Worm (Caenorhabditis elegans) whole organism, L4 larva: ENCODE measurements around the gene rbg-1.

ENCODE experiments used
- D1046.2 ChIP-seq: fragments of 200-800 bp; sonication (Bioruptor generic); IDR thresholded peaks from 2 replicates; pipeline ENCODE4 v1.3.6; 2022; ENCODE audit warnings: missing genetic modification characterization, missing compliant biosample characterization
- R02D3.7 ChIP-seq: fragments of 150-350 bp; sonication (generic microtip); optimal IDR thresholded peaks from 3 replicates; lab custom pipeline; 2014; ENCODE audit warnings: missing biosample characterization, missing genetic modification characterization
- Y105C5A.15 ChIP-seq: fragments of 200-800 bp; sonication (Bioruptor generic); IDR thresholded peaks from 2 replicates; pipeline ENCODE4 v1.3.6; 2022; ENCODE audit warnings: missing genetic modification characterization, missing compliant biosample characterization
- Y48G9A.11 ChIP-seq: fragments of 200-800 bp; sonication (Bioruptor generic); IDR thresholded peaks from 2 replicates; pipeline ENCODE4 v1.3.6; 2022; ENCODE audit warnings: missing genetic modification reagents, missing genetic modification characterization, missing compliant biosample characterization
- ZK337.2 ChIP-seq: fragments of 200-800 bp; sonication (Bioruptor generic); IDR thresholded peaks from 2 replicates; pipeline ENCODE4 v1.3.6; 2022; ENCODE audit warnings: missing genetic modification reagents, missing genetic modification characterization, missing compliant biosample characterization
- aha-1 ChIP-seq: fragments of 150-350 bp; peaks from one replicate; lab custom pipeline; 2014; ENCODE audit warnings: missing biosample characterization, missing genetic modification characterization
- aly-2 ChIP-seq: sonication (generic microtip); optimal IDR thresholded peaks from 2 replicates; lab custom pipeline; 2018; ENCODE audit warnings: missing biosample characterization, missing genetic modification characterization
- arid-1 ChIP-seq: fragments of 200-800 bp; sonication (Bioruptor generic); conservative IDR thresholded peaks from 2 replicates; pipeline ENCODE4 v1.3.6; 2022; ENCODE audit warnings: missing genetic modification reagents, missing genetic modification characterization, missing compliant biosample characterization
- attf-4 ChIP-seq: sonication (generic microtip); optimal IDR thresholded peaks from 3 replicates; lab custom pipeline; 2017; ENCODE audit warnings: missing biosample characterization, missing genetic modification characterization
- ceh-20 ChIP-seq: fragments of 200-800 bp; sonication (Bioruptor generic); IDR thresholded peaks from 2 replicates; pipeline ENCODE4 v1.3.6; 2022; ENCODE audit warnings: missing genetic modification reagents, missing genetic modification characterization, missing compliant biosample characterization
- ceh-28 ChIP-seq: fragments of 150-350 bp; optimal IDR thresholded peaks from 2 replicates; lab custom pipeline; 2014; ENCODE audit warnings: missing biosample characterization, missing genetic modification reagents, missing genetic modification characterization
- ceh-44 ChIP-seq: fragments of 200-800 bp; sonication (Bioruptor generic); IDR thresholded peaks from 2 replicates; pipeline ENCODE4 v1.3.6; 2022; ENCODE audit warnings: missing genetic modification reagents, missing genetic modification characterization, missing compliant biosample characterization
- ceh-62 ChIP-seq: sonication (generic microtip); optimal IDR thresholded peaks from 2 replicates; lab custom pipeline; 2017; ENCODE audit warnings: missing biosample characterization, missing genetic modification characterization
- ceh-82 ChIP-seq: sonication (generic microtip); optimal IDR thresholded peaks from 2 replicates; lab custom pipeline; 2017; ENCODE audit warnings: missing biosample characterization, missing genetic modification characterization
- ces-1 ChIP-seq: fragments of 150-350 bp; sonication (generic microtip); optimal IDR thresholded peaks from 4 replicates; lab custom pipeline; 2014; ENCODE audit warnings: missing biosample characterization, missing genetic modification reagents, missing genetic modification characterization
- cey-2 ChIP-seq: sonication (generic microtip); optimal IDR thresholded peaks from 3 replicates; lab custom pipeline; 2017; ENCODE audit warnings: missing genetic modification characterization, mild to moderate bottlenecking, missing compliant biosample characterization, antibody characterized with exemption, borderline replicate concordance; ENCODE audit not compliant: insufficient read depth
- daf-12 ChIP-seq: fragments of 150-350 bp; optimal IDR thresholded peaks from 2 replicates; lab custom pipeline; 2014; ENCODE audit warnings: missing biosample characterization, missing genetic modification reagents, missing genetic modification characterization
- daf-8 ChIP-seq: fragments of 200-800 bp; sonication (Bioruptor generic); IDR thresholded peaks from 2 replicates; pipeline ENCODE4 v1.3.6; 2022; ENCODE audit warnings: missing genetic modification characterization, missing compliant biosample characterization
- dmd-6 ChIP-seq: fragments of 200-800 bp; sonication (Bioruptor generic); IDR thresholded peaks from 2 replicates; pipeline ENCODE4 v1.3.6; 2022; ENCODE audit warnings: missing genetic modification reagents, missing genetic modification characterization, missing compliant biosample characterization
- dmd-8 ChIP-seq: fragments of 200-800 bp; sonication (Bioruptor generic); IDR thresholded peaks from 2 replicates; pipeline ENCODE4 v1.3.6; 2022; ENCODE audit warnings: missing genetic modification characterization, missing compliant biosample characterization
- dmd-9 ChIP-seq: fragments of 200-800 bp; sonication (Bioruptor generic); IDR thresholded peaks from 2 replicates; pipeline ENCODE4 v1.3.6; 2022; ENCODE audit warnings: missing genetic modification reagents, missing genetic modification characterization, missing compliant biosample characterization
- dpl-1 ChIP-seq: fragments of 150-350 bp; optimal IDR thresholded peaks from 2 replicates; lab custom pipeline; 2014; ENCODE audit warnings: missing biosample characterization, missing genetic modification reagents, missing genetic modification characterization
- dve-1 ChIP-seq: sonication (generic microtip); optimal IDR thresholded peaks from 2 replicates; lab custom pipeline; 2017; ENCODE audit warnings: antibody characterized with exemption, mild to moderate bottlenecking, missing genetic modification characterization, missing compliant biosample characterization; ENCODE audit not compliant: insufficient read depth
- egl-27 ChIP-seq: sonication (generic microtip); optimal IDR thresholded peaks from 3 replicates; lab custom pipeline; 2017; ENCODE audit warnings: missing biosample characterization, missing genetic modification reagents, missing genetic modification characterization
- fos-1 ChIP-seq: fragments of 150-350 bp; optimal IDR thresholded peaks from 2 replicates; lab custom pipeline; 2014; ENCODE audit warnings: missing biosample characterization, missing genetic modification characterization
- gei-8 ChIP-seq: fragments of 200-800 bp; sonication (Bioruptor generic); optimal IDR thresholded peaks from 2 replicates; lab custom pipeline; 2018; ENCODE audit warnings: mild to moderate bottlenecking, missing genetic modification characterization, missing compliant biosample characterization
- hif-1 ChIP-seq, 2 experiments: sonication (generic microtip); optimal IDR thresholded peaks; 2 replicates each; lab custom pipeline; 2016 to 2017; ENCODE audit warnings: missing compliant biosample characterization in 2 of 2, missing genetic modification characterization in 2 of 2, missing genetic modification reagents in 2 of 2, missing genotype in 2 of 2, mild to moderate bottlenecking in 1 of 2
- hlh-11 ChIP-seq: fragments of 200-800 bp; sonication (Bioruptor generic); optimal IDR thresholded peaks from 2 replicates; lab custom pipeline; 2018; ENCODE audit warnings: mild to moderate bottlenecking, missing genetic modification characterization, missing compliant biosample characterization
- lsy-2 ChIP-seq, 2 experiments: fragments of 150-350 bp in 1 of 2; sonication (generic microtip) in 1 of 2; optimal IDR thresholded peaks; 2 replicates each; lab custom pipeline; 2014 to 2017; ENCODE audit warnings: missing biosample characterization in 2 of 2, missing genetic modification characterization in 2 of 2
- mdl-1 ChIP-seq, 2 experiments: fragments of 150-350 bp in 1 of 2; sonication (generic microtip) in 1 of 2; optimal IDR thresholded peaks; 2 replicates each; lab custom pipeline; 2014 to 2017; ENCODE audit warnings: missing biosample characterization in 2 of 2, missing genetic modification characterization in 2 of 2
- mep-1 ChIP-seq: fragments of 150-350 bp; sonication (generic microtip); optimal IDR thresholded peaks from 3 replicates; lab custom pipeline; 2014; ENCODE audit warnings: missing biosample characterization, missing genetic modification characterization
- mes-2 ChIP-seq: sonication (generic microtip); optimal IDR thresholded peaks from 2 replicates; lab custom pipeline; 2016; ENCODE audit warnings: missing genotype, mild to moderate bottlenecking, missing genetic modification characterization, missing compliant biosample characterization; ENCODE audit not compliant: poor library complexity, severe bottlenecking
- mxl-2 ChIP-seq: fragments of 200-800 bp; sonication (Bioruptor generic); conservative IDR thresholded peaks from 2 replicates; pipeline ENCODE4 v1.3.6; 2022; ENCODE audit warnings: missing genetic modification reagents, missing genetic modification characterization, missing compliant biosample characterization
- mxl-3 ChIP-seq: fragments of 200-800 bp; sonication (Bioruptor generic); optimal IDR thresholded peaks from 2 replicates; lab custom pipeline; 2018; ENCODE audit warnings: mild to moderate bottlenecking, missing genetic modification characterization, missing compliant biosample characterization
- nhr-10 ChIP-seq: fragments of 150-350 bp; optimal IDR thresholded peaks from 2 replicates; lab custom pipeline; 2014; ENCODE audit warnings: missing biosample characterization, missing genetic modification characterization
- nhr-111 ChIP-seq: fragments of 200-800 bp; sonication (Bioruptor generic); optimal IDR thresholded peaks from 2 replicates; lab custom pipeline; 2018; ENCODE audit warnings: mild to moderate bottlenecking, missing genetic modification characterization, missing compliant biosample characterization
- nhr-25 ChIP-seq: sonication (generic microtip); optimal IDR thresholded peaks from 2 replicates; lab custom pipeline; 2017; ENCODE audit warnings: missing genetic modification characterization, mild to moderate bottlenecking, missing compliant biosample characterization, antibody characterized with exemption, moderate library complexity, borderline replicate concordance; ENCODE audit not compliant: insufficient read depth
- nhr-41 ChIP-seq: fragments of 200-800 bp; sonication (Bioruptor generic); IDR thresholded peaks from 2 replicates; pipeline ENCODE4 v1.3.6; 2022; ENCODE audit warnings: missing genetic modification reagents, missing genetic modification characterization, missing compliant biosample characterization
- nhr-42 ChIP-seq: fragments of 200-800 bp; sonication (Bioruptor generic); IDR thresholded peaks from 2 replicates; pipeline ENCODE4 v1.3.6; 2022; ENCODE audit warnings: missing genetic modification characterization, missing compliant biosample characterization
- nhr-77 ChIP-seq: fragments of 150-350 bp; optimal IDR thresholded peaks from 2 replicates; lab custom pipeline; 2014; ENCODE audit warnings: missing biosample characterization, missing genetic modification characterization
- saeg-2 ChIP-seq: fragments of 200-800 bp; sonication (Bioruptor generic); IDR thresholded peaks from 2 replicates; pipeline ENCODE4 v1.3.6; 2022; ENCODE audit warnings: missing genetic modification reagents, missing genetic modification characterization, missing compliant biosample characterization
- set-16 ChIP-seq: fragments of 200-800 bp; sonication (Bioruptor generic); IDR thresholded peaks from 2 replicates; pipeline ENCODE4 v1.3.6; 2022; ENCODE audit warnings: missing genetic modification reagents, missing genetic modification characterization, missing compliant biosample characterization
- snpc-1.2 ChIP-seq: fragments of 200-800 bp; sonication (Bioruptor generic); IDR thresholded peaks from 2 replicates; pipeline ENCODE4 v1.3.6; 2022; ENCODE audit warnings: missing genetic modification reagents, missing genetic modification characterization, missing compliant biosample characterization
- snpc-4 ChIP-seq: fragments of 150-350 bp; optimal IDR thresholded peaks from 2 replicates; lab custom pipeline; 2014; ENCODE audit warnings: missing biosample characterization, missing genetic modification characterization
- spr-1 ChIP-seq: sonication (generic microtip); optimal IDR thresholded peaks from 2 replicates; lab custom pipeline; 2016; ENCODE audit warnings: mild to moderate bottlenecking, missing genetic modification characterization, missing compliant biosample characterization
- tag-97 ChIP-seq: fragments of 200-800 bp; sonication (Bioruptor generic); IDR thresholded peaks from 2 replicates; pipeline ENCODE4 v1.3.6; 2022; ENCODE audit warnings: missing genetic modification characterization, missing compliant biosample characterization
- tra-1 ChIP-seq: fragments of 200-800 bp; sonication (Bioruptor generic); IDR thresholded peaks from 2 replicates; pipeline ENCODE4 v1.3.6; 2022; ENCODE audit warnings: missing genetic modification reagents, missing genetic modification characterization, missing compliant biosample characterization
- unc-130 ChIP-seq: sonication (generic microtip); optimal IDR thresholded peaks from 2 replicates; lab custom pipeline; 2016; ENCODE audit warnings: missing genetic modification reagents, missing genetic modification characterization, missing compliant biosample characterization
- unc-39 ChIP-seq: sonication (generic microtip); optimal IDR thresholded peaks from 2 replicates; lab custom pipeline; 2017; ENCODE audit warnings: missing biosample characterization, missing genetic modification characterization
- zag-1 ChIP-seq: fragments of 150-350 bp; optimal IDR thresholded peaks from 2 replicates; lab custom pipeline; 2014; ENCODE audit warnings: missing biosample characterization, missing genetic modification characterization
- zip-11 ChIP-seq: fragments of 200-800 bp; sonication (Bioruptor generic); IDR thresholded peaks from 2 replicates; pipeline ENCODE4 v1.3.6; 2022; ENCODE audit warnings: missing genetic modification characterization, missing compliant biosample characterization
- ztf-7 ChIP-seq: fragments of 150-350 bp; optimal IDR thresholded peaks from 2 replicates; lab custom pipeline; 2014; ENCODE audit warnings: missing biosample characterization, missing genetic modification characterization

Gene rbg-1

ce11 chrX:14983274-14983673 is at the start of gene rbg-1 (continued):
- no peak for TF ChIP-seq zag-1
- TF ChIP-seq ceh-82: no peak
- TF ChIP-seq ces-1: no peak
- TF ChIP-seq mep-1 (tag; lab: Kevin White, UChicago): peak; percentile 84
- TF ChIP-seq saeg-2: no peak
- TF ChIP-seq nhr-25 (tag; lab: Kevin White, UChicago): peak; percentile 47
- no peak for TF ChIP-seq attf-4
- 0 out of 2 replicates have a peak, but pooled peaks have one; percentile 16 for TF ChIP-seq ceh-44 (GFP tag; lab: Robert Waterston, UW)
- no peak for TF ChIP-seq nhr-10 (tag; lab: Kevin White, UChicago)
- TF ChIP-seq nhr-41 (GFP tag; lab: Robert Waterston, UW): no peak
- TF ChIP-seq set-16 (GFP tag; lab: Robert Waterston, UW): no peak
- peak in 1 of 2 experiments; percentile 68 for TF ChIP-seq mdl-1 (tag; optimal IDR thresholded peaks at IDR 0.05; lab: Kevin White, UChicago)
- TF ChIP-seq dmd-9: no peak
- peak; percentile 66 for TF ChIP-seq dmd-6 (GFP tag; lab: Robert Waterston, UW)
- peak in 1 of 2 experiments; percentile 78 for TF ChIP-seq lsy-2 (tag; optimal IDR thresholded peaks at IDR 0.05; lab: Kevin White, UChicago)
- no peak for TF ChIP-seq snpc-1.2 (GFP tag; lab: Robert Waterston, UW)
- TF ChIP-seq unc-39 (tag; lab: Kevin White, UChicago): no peak
- no peak for TF ChIP-seq cey-2 (tag; lab: Kevin White, UChicago)
- no peak for TF ChIP-seq Y105C5A.15 (GFP tag; lab: Robert Waterston, UW)
- no peak for TF ChIP-seq ceh-62 (tag; lab: Kevin White, UChicago)
- TF ChIP-seq unc-130 (GFP tag; lab: Kevin White, UChicago): no peak
- no peak for TF ChIP-seq zip-11
- TF ChIP-seq tra-1 (GFP tag; lab: Robert Waterston, UW): 0 out of 2 replicates have a peak, but pooled peaks have one; percentile 53
- TF ChIP-seq hif-1 (tag; optimal IDR thresholded peaks at IDR 0.05; lab: Kevin White, UChicago): peak in 1 of 2 experiments; percentile 45
- no peak for TF ChIP-seq spr-1 (tag; lab: Kevin White, UChicago)
- TF ChIP-seq egl-27 (tag; lab: Kevin White, UChicago): no peak
- TF ChIP-seq tag-97: no peak
- no peak for TF ChIP-seq gei-8
- no peak for TF ChIP-seq snpc-4 (tag; lab: Kevin White, UChicago)
- TF ChIP-seq arid-1 (GFP tag; lab: Robert Waterston, UW): no peak
- peak; percentile 81 for TF ChIP-seq hlh-11 (tag; lab: Kevin White, UChicago)
- TF ChIP-seq ceh-28 (tag; lab: Kevin White, UChicago): peak; percentile 37
- no peak for TF ChIP-seq fos-1 (tag; lab: Kevin White, UChicago)
- peak; percentile 62 for TF ChIP-seq mxl-3 (GFP tag; lab: Kevin White, UChicago)
- no peak for TF ChIP-seq R02D3.7 (tag; lab: Kevin White, UChicago)
- TF ChIP-seq ceh-20 (GFP tag; lab: Robert Waterston, UW): 0 out of 2 replicates have a peak, but pooled peaks have one; percentile 21
- no peak for TF ChIP-seq daf-12 (tag; lab: Kevin White, UChicago)
- TF ChIP-seq dmd-8 (GFP tag; lab: Robert Waterston, UW): no peak
- TF ChIP-seq nhr-77 (tag; lab: Kevin White, UChicago): peak; percentile 69
- TF ChIP-seq nhr-42 (GFP tag; lab: Robert Waterston, UW): 0 out of 2 replicates have a peak, but pooled peaks have one; percentile 29
- no peak for TF ChIP-seq mxl-2 (GFP tag; lab: Robert Waterston, UW)
- TF ChIP-seq nhr-111 (GFP tag; lab: Kevin White, UChicago): no peak
- no peak for TF ChIP-seq D1046.2
- no peak for TF ChIP-seq daf-8 (GFP tag; lab: Robert Waterston, UW)
- peak; percentile 45 for TF ChIP-seq dpl-1 (GFP tag; lab: Kevin White, UChicago)
- no peak for TF ChIP-seq ZK337.2 (GFP tag; lab: Robert Waterston, UW)
- TF ChIP-seq mes-2 (tag; lab: Kevin White, UChicago): peak; percentile 85
- TF ChIP-seq ztf-7 (tag; lab: Kevin White, UChicago): no peak
- no peak for TF ChIP-seq Y48G9A.11 (GFP tag; lab: Robert Waterston, UW)
- TF ChIP-seq aly-2 (tag; lab: Kevin White, UChicago): no peak
- peak; percentile 87 for TF ChIP-seq aha-1 (tag; lab: Kevin White, UChicago)
- TF ChIP-seq dve-1 (tag; lab: Kevin White, UChicago): peak; percentile 76
